Fruit fly (Drosophila melanogaster) whole organism, wandering third instar larva: ENCODE measurements around the gene sNPF.

Experiments used
- Abd-B ChIP-seq: fragments of >200 bp; optimal IDR thresholded peaks from 2 replicates; lab custom pipeline; 2017; ENCODE audit warnings: missing biosample characterization, missing genetic modification characterization
- CrebA ChIP-seq: fragments of 200-800 bp; sonication (Bioruptor generic); optimal IDR thresholded peaks from 2 replicates; lab custom pipeline; 2016; ENCODE audit warnings: missing biosample characterization, mild to moderate bottlenecking, missing genetic modification characterization, borderline replicate concordance
- Dfd ChIP-seq: fragments of >200 bp; optimal IDR thresholded peaks from 2 replicates; lab custom pipeline; 2017; ENCODE audit warnings: missing biosample characterization, missing genetic modification characterization
- GATAd ChIP-seq: sonication (Bioruptor generic); optimal IDR thresholded peaks from 2 replicates; lab custom pipeline; 2016; ENCODE audit warnings: missing biosample characterization, missing genetic modification characterization
- HLH106 ChIP-seq: fragments of 200-800 bp; optimal IDR thresholded peaks from 3 replicates; lab custom pipeline; 2019; ENCODE audit warnings: missing biosample characterization, mild to moderate bottlenecking, missing genetic modification characterization, moderate library complexity
- Hnf4 ChIP-seq: fragments of 200-800 bp; sonication (Bioruptor generic); optimal IDR thresholded peaks from 2 replicates; lab custom pipeline; 2016; ENCODE audit warnings: missing biosample characterization, mild to moderate bottlenecking, missing genetic modification characterization
- Hr78 ChIP-seq: fragments of >200 bp; optimal IDR thresholded peaks from 2 replicates; lab custom pipeline; 2017; ENCODE audit warnings: missing biosample characterization, missing genetic modification characterization
- Hr83 ChIP-seq: fragments of 200-300 bp; sonication (Bioruptor generic); optimal IDR thresholded peaks from 2 replicates; lab custom pipeline; 2016; ENCODE audit warnings: missing biosample characterization, mild to moderate bottlenecking, missing genetic modification characterization, moderate library complexity; ENCODE audit not compliant: poor library complexity, severe bottlenecking
- Mio ChIP-seq: sonication (Bioruptor generic); optimal IDR thresholded peaks from 2 replicates; lab custom pipeline; 2016; ENCODE audit warnings: missing biosample characterization, missing genetic modification characterization
- OdsH ChIP-seq: fragments of 200-800 bp; sonication (Bioruptor generic); optimal IDR thresholded peaks from 2 replicates; lab custom pipeline; 2016; ENCODE audit warnings: missing biosample characterization, mild to moderate bottlenecking, missing genetic modification characterization
- Rel ChIP-seq, 2 experiments: fragments of 200-800 bp; sonication (Bioruptor generic) in 1 of 2; optimal IDR thresholded peaks; 2 replicates in 1 of 2; 3 replicates in 1 of 2; lab custom pipeline; 2016 to 2019; ENCODE audit warnings: mild to moderate bottlenecking in 2 of 2, missing biosample characterization in 2 of 2, missing genetic modification characterization in 2 of 2, moderate library complexity in 1 of 2
- Vsx2 ChIP-seq: fragments of 200-300, 225-300 bp; sonication (Bioruptor generic); optimal IDR thresholded peaks from 2 replicates; lab custom pipeline; 2018; ENCODE audit warnings: missing biosample characterization, missing genetic modification characterization; ENCODE audit not compliant: partially characterized antibody
- br ChIP-seq: fragments of 200-800 bp; sonication (Bioruptor generic); optimal IDR thresholded peaks from 2 replicates; lab custom pipeline; 2016; ENCODE audit warnings: missing biosample characterization, missing genetic modification characterization
- brk ChIP-seq: fragments of 200-800 bp; sonication (Bioruptor generic); optimal IDR thresholded peaks from 2 replicates; lab custom pipeline; 2016; ENCODE audit warnings: missing biosample characterization, mild to moderate bottlenecking, missing genetic modification characterization
- dl ChIP-seq, 2 experiments: fragments of 175-275, 200-275 bp in 1 of 2; fragments of 200-275 bp in 1 of 2; sonication (Bioruptor generic); optimal IDR thresholded peaks; lab custom pipeline; 2018; ENCODE audit warnings: mild to moderate bottlenecking in 2 of 2, missing biosample characterization in 2 of 2, missing genetic modification characterization in 2 of 2, moderate library complexity in 2 of 2; ENCODE audit not compliant: partially characterized antibody in 2 of 2, insufficient read depth in 1 of 2
- dmrt93B ChIP-seq: fragments of 200-800 bp; sonication (Bioruptor generic); optimal IDR thresholded peaks from 2 replicates; lab custom pipeline; 2018; ENCODE audit warnings: missing biosample characterization, mild to moderate bottlenecking, missing genetic modification characterization
- dsf ChIP-seq: sonication (Bioruptor generic); optimal IDR thresholded peaks from 2 replicates; lab custom pipeline; 2016; ENCODE audit warnings: missing biosample characterization, missing genetic modification characterization, borderline replicate concordance
- ey ChIP-seq: fragments of 200-800 bp; sonication (Bioruptor generic); optimal IDR thresholded peaks from 2 replicates; lab custom pipeline; 2016; ENCODE audit warnings: missing biosample characterization, missing genetic modification characterization
- foxo ChIP-seq, 2 experiments: fragments of 200-800 bp; sonication (Bioruptor generic); optimal IDR thresholded peaks; 2 replicates in 1 of 2; 3 replicates in 1 of 2; lab custom pipeline; 2016 to 2017; ENCODE audit warnings: missing biosample characterization in 2 of 2, missing genetic modification characterization in 2 of 2
- fru ChIP-seq: fragments of 200-800 bp; sonication (Bioruptor generic); optimal IDR thresholded peaks from 3 replicates; lab custom pipeline; 2016; ENCODE audit warnings: missing biosample characterization, mild to moderate bottlenecking, missing genetic modification characterization
- h ChIP-seq: fragments of 200-800 bp; sonication (Bioruptor generic); optimal IDR thresholded peaks from 3 replicates; lab custom pipeline; 2016; ENCODE audit warnings: missing biosample characterization, mild to moderate bottlenecking, missing genetic modification characterization
- psq ChIP-seq: fragments of 200-800 bp; sonication (Bioruptor generic); optimal IDR thresholded peaks from 3 replicates; lab custom pipeline; 2017; ENCODE audit warnings: missing biosample characterization, mild to moderate bottlenecking, missing genetic modification characterization, moderate library complexity
- rgr ChIP-seq: fragments of 200-800 bp; sonication (Bioruptor generic); optimal IDR thresholded peaks from 3 replicates; lab custom pipeline; 2016; ENCODE audit warnings: missing biosample characterization, mild to moderate bottlenecking, missing genetic modification characterization
- sage ChIP-seq: fragments of 200-800 bp; sonication (Bioruptor generic); optimal IDR thresholded peaks from 2 replicates; lab custom pipeline; 2016; ENCODE audit warnings: missing biosample characterization, mild to moderate bottlenecking, missing genetic modification characterization
- sv ChIP-seq: fragments of 200-800 bp; sonication (Bioruptor generic); optimal IDR thresholded peaks from 3 replicates; lab custom pipeline; 2016; ENCODE audit warnings: missing biosample characterization, missing genetic modification characterization
- usp ChIP-seq: fragments of >200 bp; optimal IDR thresholded peaks from 2 replicates; lab custom pipeline; 2017; ENCODE audit warnings: missing biosample characterization, missing genetic modification characterization

Gene sNPF

DNA sequence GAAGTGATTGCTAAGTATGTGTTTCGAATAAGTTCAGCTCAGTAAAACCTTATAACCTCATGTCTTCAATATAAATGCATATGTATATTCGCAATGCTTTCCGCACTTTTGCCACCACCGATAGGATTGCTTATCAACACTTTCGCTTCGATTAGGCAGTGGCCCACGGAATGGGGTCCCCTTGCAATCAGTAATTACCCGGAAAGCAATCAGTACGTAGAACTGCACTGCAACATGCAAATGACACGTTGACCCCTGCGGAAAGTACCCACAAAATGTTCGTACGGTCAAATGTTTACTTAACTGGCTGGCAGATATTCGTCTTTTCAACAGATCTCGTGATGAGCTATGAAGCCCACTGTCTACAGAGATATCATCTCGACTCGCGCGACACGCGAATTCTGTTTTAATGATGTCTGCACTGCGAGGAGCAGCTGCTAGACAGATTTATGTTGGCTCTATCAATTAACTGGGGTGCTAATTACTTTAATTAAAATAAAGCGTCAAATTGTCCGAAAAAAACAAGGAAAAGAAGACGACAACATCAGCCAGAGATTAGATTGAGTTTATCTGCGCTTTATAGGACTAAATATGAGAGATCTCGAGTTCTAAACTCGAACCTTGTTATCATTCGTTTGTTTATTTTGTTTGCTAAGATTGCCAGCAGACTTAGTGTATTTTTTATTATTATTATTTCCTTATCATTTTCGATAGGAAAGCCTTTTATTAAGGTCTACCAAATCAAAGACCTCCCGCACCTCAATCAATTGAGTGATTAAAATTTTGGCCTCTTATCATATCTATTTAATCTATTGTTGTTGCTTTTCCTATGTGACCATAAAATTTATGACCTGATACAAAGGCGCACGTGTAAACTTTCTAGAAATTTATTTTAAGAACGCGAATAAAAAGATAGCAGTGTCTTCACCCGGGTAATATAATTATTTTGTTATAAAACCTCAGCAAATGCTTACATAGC lies 50.0 kb downstream of the sNPF start:
- TF ChIP-seq CrebA (peak; percentile 57), h (peak; percentile 28), sage (GFP tag; lab: Kevin White, UChicago) (peak; percentile 44), dl (GFP tag; optimal IDR thresholded peaks at IDR 0.05; lab: Kevin White, UChicago; ENCODE audit: insufficient read depth in 1 of 2, partially characterized antibody in 2 of 2) (no peak), Rel (GFP tag; optimal IDR thresholded peaks at IDR 0.05; lab: Kevin White, UChicago) (peak; percentile 9), Rel (tag; optimal IDR thresholded peaks at IDR 0.05; lab: Kevin White, UChicago) (peak; percentile 70)

DNA sequence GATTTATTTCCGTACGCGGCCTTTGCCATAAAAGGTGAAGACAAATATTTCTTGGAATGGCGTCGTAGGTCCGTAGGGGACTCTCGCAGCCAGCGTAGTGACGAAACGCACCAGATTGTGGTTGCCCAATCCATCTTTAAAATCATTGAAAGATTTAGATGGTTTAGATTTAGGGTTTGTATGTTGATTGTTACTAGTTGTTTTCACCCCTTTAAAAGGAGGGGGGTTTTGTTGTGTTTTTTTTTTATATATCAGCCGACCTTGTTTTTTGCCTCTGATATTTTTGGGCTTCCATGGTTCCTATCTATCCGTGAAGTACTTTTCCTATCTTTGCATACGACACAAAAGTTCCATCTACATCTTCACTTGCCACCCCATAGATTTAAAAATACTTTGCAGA lies 51.2 kb downstream of the sNPF start:
- TF ChIP-seq GATAd (GFP tag; lab: Kevin White, UChicago) (no peak), fru (GFP tag; lab: Kevin White, UChicago) (peak; percentile 35), usp (GFP tag; lab: Kevin White, UChicago) (no peak), Rel (GFP tag; optimal IDR thresholded peaks at IDR 0.05; lab: Kevin White, UChicago) (no peak), Rel (tag; optimal IDR thresholded peaks at IDR 0.05; lab: Kevin White, UChicago) (peak; percentile 24), Dfd (no peak), foxo (GFP tag; optimal IDR thresholded peaks at IDR 0.05; lab: Kevin White, UChicago) (peak in 1 of 2 experiments; percentile 38), rgr (peak; percentile 17), Mio (no peak), OdsH (GFP tag; lab: Kevin White, UChicago) (peak; percentile 14), br (GFP tag; lab: Kevin White, UChicago) (peak; percentile 25)

DNA sequence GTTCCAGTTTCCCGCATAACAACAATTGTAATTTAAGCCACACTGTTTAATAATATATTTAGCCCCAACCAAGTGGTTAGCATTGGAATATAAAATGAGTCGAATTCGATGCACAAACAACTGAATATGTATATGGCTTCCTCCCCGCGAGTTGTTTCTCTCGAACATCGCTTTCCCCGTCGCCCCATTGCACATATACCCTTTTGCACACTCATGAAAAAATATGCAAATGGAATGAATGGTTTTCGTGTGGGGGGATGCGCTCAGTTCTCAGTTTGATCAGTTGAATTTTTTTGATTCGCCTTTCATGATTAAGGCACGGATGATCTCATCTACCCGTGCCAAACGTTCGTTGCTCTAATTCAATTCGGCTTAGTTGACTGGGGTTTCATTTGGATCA lies 53.1 kb downstream of the sNPF start:
- TF ChIP-seq Hr83 (GFP tag; lab: Kevin White, UChicago) (peak; percentile 8), Abd-B (GFP tag; lab: Kevin White, UChicago) (no peak)

DNA sequence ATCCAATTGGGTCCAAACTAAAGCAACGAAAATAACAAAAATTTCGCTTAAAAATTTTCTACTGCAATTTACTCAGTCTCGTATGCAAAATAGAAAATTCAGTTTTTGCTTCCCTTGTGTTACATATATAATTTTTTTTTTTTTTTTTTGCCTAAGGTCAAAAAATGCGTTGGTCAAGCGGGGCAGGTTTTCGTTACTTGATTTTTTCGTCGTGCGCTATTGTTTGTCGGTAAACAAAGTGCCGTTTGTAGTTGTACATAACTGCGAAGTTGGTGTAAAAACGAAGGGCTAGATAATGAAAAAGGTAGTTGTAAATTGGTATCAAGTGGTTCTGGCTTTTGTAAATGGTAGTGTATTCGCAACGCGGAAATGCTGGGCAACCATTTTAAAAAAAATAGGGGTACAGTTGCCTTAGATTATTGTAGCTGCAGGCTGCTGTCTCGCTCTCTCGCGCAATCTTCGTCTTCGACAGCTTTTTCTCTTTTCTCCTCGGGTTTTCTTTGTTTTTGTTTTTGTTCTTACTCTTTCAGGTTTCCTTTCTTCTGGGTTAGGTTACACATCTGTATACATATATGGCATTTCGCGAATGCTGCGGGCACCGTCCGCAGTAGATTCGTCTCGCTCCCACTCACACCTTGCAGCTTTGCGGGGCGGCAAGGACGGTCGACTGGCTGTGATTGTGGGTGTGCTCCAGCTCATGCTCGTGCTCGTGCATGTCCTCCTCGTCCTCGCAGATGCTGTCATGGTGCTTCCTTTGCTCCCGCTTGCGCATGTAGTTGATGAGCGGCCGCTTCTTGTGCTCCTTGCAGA lies 54.6 kb downstream of the sNPF start:
- no peak for TF ChIP-seq sv (GFP tag; lab: Kevin White, UChicago)
- no peak for TF ChIP-seq Hr78 (GFP tag; lab: Kevin White, UChicago)
- no peak for TF ChIP-seq sage (GFP tag; lab: Kevin White, UChicago)
- no peak for TF ChIP-seq usp (GFP tag; lab: Kevin White, UChicago)
- peak; percentile 1 for TF ChIP-seq psq (GFP tag; lab: Kevin White, UChicago)
- no peak for TF ChIP-seq Vsx2 (GFP tag; lab: Kevin White, UChicago)
- TF ChIP-seq dmrt93B (GFP tag; lab: Kevin White, UChicago): no peak
- TF ChIP-seq dsf (GFP tag; lab: Kevin White, UChicago): no peak

DNA sequence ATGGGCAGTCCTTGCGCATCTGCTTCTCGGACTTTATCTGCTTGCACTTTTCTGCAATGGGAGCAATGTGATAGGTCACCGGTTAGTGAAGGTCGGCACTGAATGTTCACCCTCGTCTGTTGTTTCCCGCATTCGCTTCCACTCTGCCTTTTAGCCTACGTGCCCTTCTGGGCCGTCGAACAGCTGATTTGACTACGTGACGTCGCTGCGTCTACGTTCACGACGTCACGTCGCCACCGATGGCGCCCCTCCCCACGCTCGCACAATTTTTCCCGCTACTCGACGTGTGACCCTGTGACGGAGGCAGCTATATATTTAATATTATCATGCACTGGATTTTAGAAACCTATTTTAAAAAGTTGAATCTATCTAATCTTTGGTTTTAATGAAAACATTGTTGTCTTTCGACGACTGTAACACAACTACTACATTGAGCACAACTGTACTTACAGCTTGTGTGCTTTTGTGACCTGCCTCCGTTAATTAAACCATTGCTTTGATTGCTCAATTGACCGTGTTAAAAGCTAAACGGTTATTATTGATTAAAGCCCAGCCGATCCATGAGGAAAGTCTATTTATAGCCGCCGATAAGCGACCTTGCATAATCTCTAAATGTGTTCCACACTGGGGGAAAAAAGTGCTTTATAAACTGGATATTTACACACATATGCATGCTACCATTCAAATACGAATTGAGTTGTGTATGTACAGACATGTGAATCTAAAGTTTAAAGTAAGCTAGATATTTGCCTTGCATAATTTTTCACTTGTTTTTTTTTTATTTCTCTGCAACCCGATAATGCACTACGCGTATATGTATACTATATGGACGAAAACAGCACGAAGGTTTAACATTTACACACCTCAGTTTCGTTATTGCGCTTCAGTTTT lies 55.5 kb downstream of the sNPF start:
- TF ChIP-seq br (GFP tag; lab: Kevin White, UChicago): peak; percentile 22
- TF ChIP-seq dmrt93B (GFP tag; lab: Kevin White, UChicago): peak; percentile 25
- no peak for TF ChIP-seq Mio
- TF ChIP-seq rgr: peak; percentile 53
- peak; percentile 39 for TF ChIP-seq ey (GFP tag; lab: Kevin White, UChicago)
- TF ChIP-seq dl (GFP tag; optimal IDR thresholded peaks at IDR 0.05; lab: Kevin White, UChicago; ENCODE audit: insufficient read depth in 1 of 2, partially characterized antibody in 2 of 2): no peak
- TF ChIP-seq sage (GFP tag; lab: Kevin White, UChicago): no peak
- peak in 1 of 2 experiments; percentile 57 for TF ChIP-seq foxo (GFP tag; optimal IDR thresholded peaks at IDR 0.05; lab: Kevin White, UChicago)
- TF ChIP-seq Dfd: no peak
- peak; percentile 21 for TF ChIP-seq brk (GFP tag; lab: Kevin White, UChicago)
- peak; percentile 33 for TF ChIP-seq Hnf4
- TF ChIP-seq psq (GFP tag; lab: Kevin White, UChicago): peak; percentile 8
- TF ChIP-seq HLH106 (tag; lab: Kevin White, UChicago): peak; percentile 22
- TF ChIP-seq h: peak; percentile 47
- peak; percentile 8 for TF ChIP-seq fru (GFP tag; lab: Kevin White, UChicago)
- TF ChIP-seq OdsH (GFP tag; lab: Kevin White, UChicago): peak; percentile 47
